Worm (Caenorhabditis elegans) whole organism, L4/young adult: Measurements from ENCODE around the gene srv-5.

ENCODE experiments used
- W03F9.2 ChIP-seq: fragments of 150-350 bp; optimal IDR thresholded peaks from 2 replicates; lab custom pipeline; 2014; ENCODE audit warnings: missing biosample characterization, missing genetic modification characterization
- dao-5 ChIP-seq: sonication (generic microtip); optimal IDR thresholded peaks from 2 replicates; lab custom pipeline; 2016; ENCODE audit warnings: missing genotype, missing genetic modification characterization, moderate library complexity, missing compliant biosample characterization
- him-1 ChIP-seq: sonication (generic microtip); optimal IDR thresholded peaks from 2 replicates; lab custom pipeline; 2016; ENCODE audit warnings: missing genotype, missing genetic modification reagents, missing genetic modification characterization, missing compliant biosample characterization

Gene srv-5

ce11 chrX:4266178-4266931, 14.2 kb downstream of the srv-5 start:
- TF ChIP-seq him-1 (tag; lab: Kevin White, UChicago) (no peak), W03F9.2 (no peak), dao-5 (tag; lab: Kevin White, UChicago) (no peak)

- TF ChIP-seq him-1 (tag; lab: Kevin White, UChicago) (no peak), dao-5 (tag; lab: Kevin White, UChicago) (no peak), W03F9.2 (no peak)
Measured at ce11 chrX:4268396-4268795, 16.2 kb downstream of the srv-5 start.

- TF ChIP-seq W03F9.2 (no peak), him-1 (tag; lab: Kevin White, UChicago) (no peak), dao-5 (tag; lab: Kevin White, UChicago) (no peak)
Measured at ce11 chrX:4273614-4274013, 21.5 kb downstream of the srv-5 start, which contains the start of gene C52B9.10. TSS of gene C52B9.10 (plus strand) at chrX:4273914.

ce11 chrX:4274116-4274515, 22.0 kb downstream of the srv-5 start, which contains the start of gene mec-18:
TSS of gene mec-18 (minus strand) at chrX:4274216.
- no peak for TF ChIP-seq him-1 (tag; lab: Kevin White, UChicago)
- TF ChIP-seq dao-5 (tag; lab: Kevin White, UChicago), result no peak
- TF ChIP-seq W03F9.2, result no peak

- TF ChIP-seq dao-5 (tag; lab: Kevin White, UChicago) (no peak), W03F9.2 (no peak), him-1 (tag; lab: Kevin White, UChicago) (no peak)
Measured at ce11 chrX:4279294-4279782, 27.2 kb downstream of the srv-5 start, which contains the start of the genes twk-28 and ets-9. TSS of gene twk-28 (minus strand) at chrX:4279344. TSS of gene ets-9 (plus strand) at chrX:4279703.

- no peak for TF ChIP-seq dao-5 (tag; lab: Kevin White, UChicago)
- TF ChIP-seq W03F9.2, result no peak
Measured at ce11 chrX:4282380-4282779, 30.2 kb downstream of the srv-5 start, which contains the start of gene C52B9.19. TSS of gene C52B9.19 (plus strand) at chrX:4282555.

- TF ChIP-seq him-1 (tag; lab: Kevin White, UChicago) (no peak), W03F9.2 (no peak), dao-5 (tag; lab: Kevin White, UChicago) (no peak)
Measured at ce11 chrX:4283989-4284388, 31.8 kb downstream of the srv-5 start, which contains the start of gene ets-10. TSS of gene ets-10 (plus strand) at chrX:4284189.

- TF ChIP-seq dao-5 (tag; lab: Kevin White, UChicago) (no peak), W03F9.2 (no peak), him-1 (tag; lab: Kevin White, UChicago) (no peak)
Measured at ce11 chrX:4284470-4284869, 32.3 kb downstream of the srv-5 start.

- TF ChIP-seq him-1 (tag; lab: Kevin White, UChicago) (no peak), dao-5 (tag; lab: Kevin White, UChicago) (no peak), W03F9.2 (no peak)
Measured at ce11 chrX:4285669-4286174, 33.6 kb downstream of the srv-5 start, which contains the start of gene cka-2. TSS of gene cka-2 (plus strand) at chrX:4286124.

- TF ChIP-seq W03F9.2 (no peak), him-1 (tag; lab: Kevin White, UChicago) (no peak), dao-5 (tag; lab: Kevin White, UChicago) (no peak)
Measured at ce11 chrX:4289805-4290204, 37.7 kb downstream of the srv-5 start.

- TF ChIP-seq him-1 (tag; lab: Kevin White, UChicago) (no peak), W03F9.2 (no peak), dao-5 (tag; lab: Kevin White, UChicago) (no peak)
Measured at ce11 chrX:4294957-4295356, 42.8 kb downstream of the srv-5 start.

ce11 chrX:4295917-4296316, 43.8 kb downstream of the srv-5 start:
- TF ChIP-seq dao-5 (tag; lab: Kevin White, UChicago) (no peak), him-1 (tag; lab: Kevin White, UChicago) (no peak)

ce11 chrX:4297452-4297851, 45.3 kb downstream of the srv-5 start, which contains the start of gene paf-2:
TSS of gene paf-2 (minus strand) at chrX:4297741.
- TF ChIP-seq W03F9.2 (no peak), him-1 (tag; lab: Kevin White, UChicago) (no peak), dao-5 (tag; lab: Kevin White, UChicago) (no peak)

- TF ChIP-seq W03F9.2 (no peak), dao-5 (tag; lab: Kevin White, UChicago) (no peak), him-1 (tag; lab: Kevin White, UChicago) (no peak)
Measured at ce11 chrX:4303200-4303599, 51.1 kb downstream of the srv-5 start.
